Fruit fly (Drosophila melanogaster) whole organism, embryonic: ENCODE results near the gene CG31924.

Source experiments
- CG10366 ChIP-seq: fragments of 200-800 bp; sonication (Bioruptor generic); IDR thresholded peaks from 2 replicates; pipeline ENCODE4 v1.3.6; 2022; ENCODE audit warnings: missing biosample characterization, missing genetic modification characterization
- CG10565 ChIP-seq: fragments of 200-800 bp; sonication (Bioruptor generic); optimal IDR thresholded peaks from 3 replicates; lab custom pipeline; 2016; ENCODE audit warnings: missing biosample characterization, mild to moderate bottlenecking, missing genetic modification characterization
- CG14667 ChIP-seq: fragments of 200-800 bp; sonication (Bioruptor generic); IDR thresholded peaks from 2 replicates; pipeline ENCODE4 v1.3.6; 2022; ENCODE audit warnings: missing biosample characterization, missing genetic modification characterization
- CG7963 ChIP-seq: fragments of 200-800 bp; sonication (Bioruptor generic); IDR thresholded peaks from 3 replicates; pipeline ENCODE4 v1.3.6; 2022; ENCODE audit warnings: missing biosample characterization, missing genetic modification characterization; ENCODE audit not compliant: partially characterized antibody
- CG9876 ChIP-seq: fragments of 200-800 bp; sonication (Bioruptor generic); optimal IDR thresholded peaks from 2 replicates; lab custom pipeline; 2016; ENCODE audit warnings: missing biosample characterization, missing genetic modification characterization
- GATAe ChIP-seq: fragments of 200-800 bp; sonication (Bioruptor generic); conservative IDR thresholded peaks from 2 replicates; pipeline ENCODE4 v1.3.6; 2022; ENCODE audit warnings: missing biosample characterization, missing genetic modification characterization
- Mad ChIP-seq: fragments of 200-800 bp; sonication (Bioruptor generic); optimal IDR thresholded peaks from 2 replicates; lab custom pipeline; 2016; ENCODE audit warnings: missing biosample characterization, missing genetic modification characterization
- Optix ChIP-seq: fragments of 200-800 bp; sonication (Bioruptor generic); IDR thresholded peaks from 3 replicates; pipeline ENCODE4 v1.3.6; 2022; ENCODE audit warnings: missing biosample characterization, missing genetic modification characterization
- dati ChIP-seq: fragments of 200-800 bp; sonication (Bioruptor generic); IDR thresholded peaks from 2 replicates; pipeline ENCODE4 v1.3.6; 2022; ENCODE audit warnings: missing biosample characterization, missing genetic modification characterization
- fd102C ChIP-seq: fragments of 200-800 bp; sonication (Bioruptor generic); optimal IDR thresholded peaks from 2 replicates; lab custom pipeline; 2018; ENCODE audit warnings: missing biosample characterization, mild to moderate bottlenecking, missing genetic modification characterization, moderate library complexity
- seq ChIP-seq: fragments of 200-800 bp; sonication (Bioruptor generic); IDR thresholded peaks from 2 replicates; pipeline ENCODE4 v1.3.6; 2022; ENCODE audit warnings: missing biosample characterization, missing genetic modification characterization

dm6 chr2L:1355824-1356223, 1.1 kb upstream of the CG31924 start, which contains the start of gene CG5565:
- TF ChIP-seq dati (GFP tag; lab: Robert Waterston, UW) = no peak
- TF ChIP-seq CG10565 = no peak
- no peak for TF ChIP-seq Mad (GFP tag; lab: Kevin White, UChicago)
- no peak for TF ChIP-seq seq (GFP tag; lab: Robert Waterston, UW)
- TF ChIP-seq fd102C (GFP tag; lab: Kevin White, UChicago) = no peak
- TF ChIP-seq CG10366 = no peak
- TF ChIP-seq Optix (GFP tag; lab: Robert Waterston, UW) = no peak
- no peak for TF ChIP-seq CG7963 (GFP tag; lab: Robert Waterston, UW)
- TF ChIP-seq CG14667 (GFP tag; lab: Robert Waterston, UW) = no peak
- no peak for TF ChIP-seq CG9876
- TF ChIP-seq GATAe = no peak
